Worm (Caenorhabditis elegans): ENCODE results near the gene dlc-1.

ce11 chrIII:6420995-6421404 is 42.6 kb downstream of the dlc-1 start:
- no peak for TF ChIP-seq sptf-1 (tag; optimal IDR thresholded peaks at IDR 0.05)
- TF ChIP-seq sox-4 (tag; optimal IDR thresholded peaks at IDR 0.05): peak; percentile 80
- TF ChIP-seq unc-30 (tag; optimal IDR thresholded peaks at IDR 0.05): no peak
- peak; percentile 68 to 98 for TF ChIP-seq mdl-1 (tag; optimal IDR thresholded peaks at IDR 0.05)
- peak; percentile 95 for TF ChIP-seq elt-2 (tag; optimal IDR thresholded peaks at IDR 0.05)
- no peak for TF ChIP-seq alr-1 (tag; optimal IDR thresholded peaks at IDR 0.05; ENCODE audit: borderline replicate concordance)
- peak; percentile 73 for TF ChIP-seq snpc-4 (tag; optimal IDR thresholded peaks at IDR 0.05)
- TF ChIP-seq isw-1 (GFP tag; IDR thresholded peaks at IDR 0.05): peak; percentile 87
- no peak for TF ChIP-seq ama-1 (optimal IDR thresholded peaks at IDR 0.05)
- TF ChIP-seq unc-62 (GFP tag; optimal IDR thresholded peaks at IDR 0.05): no peak
- peak; percentile 90 for TF ChIP-seq jun-1 (tag; optimal IDR thresholded peaks at IDR 0.05)
- peak; percentile 78 for TF ChIP-seq mep-1 (tag; optimal IDR thresholded peaks at IDR 0.05)
- TF ChIP-seq ceh-82 (tag; optimal IDR thresholded peaks at IDR 0.05): peak; percentile 72 to 87 (median 81)
- TF ChIP-seq egl-13 (tag; optimal IDR thresholded peaks at IDR 0.05): peak; percentile 87

Measured in whole organism, L1 larva.